Worm (Caenorhabditis elegans): ENCODE results near the gene unc-52.

DNA sequence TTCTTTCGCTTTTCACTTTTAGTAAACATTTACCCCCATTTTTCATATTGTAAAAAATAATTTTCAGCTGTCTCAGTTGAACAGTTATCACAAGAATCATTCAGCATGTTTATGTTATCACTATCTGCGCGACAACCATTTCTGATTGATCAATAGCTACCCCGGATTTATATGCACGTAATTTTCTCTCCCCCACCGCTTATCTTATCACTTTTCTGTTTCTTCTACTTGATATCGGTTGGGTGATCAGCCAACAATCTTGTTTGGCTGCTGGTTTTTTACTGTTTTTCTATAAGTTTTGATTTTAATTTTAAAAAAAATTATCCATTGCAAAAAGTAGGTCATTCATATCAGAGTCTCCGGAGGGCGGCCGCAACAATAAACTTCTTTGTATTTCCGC, 86.5 kb downstream of the unc-52 start:
- TF ChIP-seq ces-1 (GFP tag; optimal IDR thresholded peaks at IDR 0.05) = no peak
- TF ChIP-seq lin-13 (GFP tag; optimal IDR thresholded peaks at IDR 0.05) = no peak
- no peak for TF ChIP-seq nhr-237 (tag; optimal IDR thresholded peaks at IDR 0.05)
- TF ChIP-seq ama-1 (optimal IDR thresholded peaks at IDR 0.05) = no peak
- no peak for TF ChIP-seq fos-1 (tag; optimal IDR thresholded peaks at IDR 0.05)
- TF ChIP-seq pag-3 (tag; optimal IDR thresholded peaks at IDR 0.05; ENCODE audit: borderline replicate concordance, insufficient read depth) = no peak
- TF ChIP-seq skn-1 (tag; optimal IDR thresholded peaks at IDR 0.05) = no peak
